Fruit fly (Drosophila melanogaster) whole organism, embryonic: ENCODE data around the gene Tsp29Fa.

Experiments used
- Ada2b ChIP-seq: fragments of 200-800 bp; sonication (Bioruptor generic); IDR thresholded peaks from 2 replicates; pipeline ENCODE4 v1.3.6; 2022; ENCODE audit warnings: missing biosample characterization, missing genetic modification characterization
- B-H1 ChIP-seq: fragments of 200-800 bp; sonication (Bioruptor generic); IDR thresholded peaks from 3 replicates; pipeline ENCODE4 v1.3.6; 2022; ENCODE audit warnings: missing biosample characterization, missing genetic modification characterization
- C15 ChIP-seq: fragments of 200-800 bp; sonication (Bioruptor generic); IDR thresholded peaks from 3 replicates; pipeline ENCODE4 v1.3.6; 2022; ENCODE audit warnings: missing biosample characterization, missing genetic modification characterization
- CG10979 ChIP-seq: fragments of 200-800 bp; sonication (Bioruptor generic); optimal IDR thresholded peaks from 2 replicates; lab custom pipeline; 2018; ENCODE audit warnings: missing biosample characterization, mild to moderate bottlenecking, missing genetic modification characterization, moderate library complexity
- CG11398 ChIP-seq: fragments of 200-800 bp; sonication (Bioruptor generic); optimal IDR thresholded peaks from 2 replicates; lab custom pipeline; 2016; ENCODE audit warnings: missing biosample characterization, missing genetic modification characterization
- CG12236 ChIP-seq: fragments of 200-800 bp; sonication (Bioruptor generic); optimal IDR thresholded peaks from 2 replicates; lab custom pipeline; 2016; ENCODE audit warnings: missing biosample characterization, missing genetic modification characterization
- CG12744 ChIP-seq: fragments of 200-800 bp; sonication (Bioruptor generic); optimal IDR thresholded peaks from 2 replicates; lab custom pipeline; 2016; ENCODE audit warnings: missing biosample characterization, missing genetic modification characterization
- CG13123 ChIP-seq: fragments of 200-800 bp; sonication (Bioruptor generic); optimal IDR thresholded peaks from 2 replicates; lab custom pipeline; 2016; ENCODE audit warnings: missing biosample characterization, missing genetic modification characterization
- CG13424 ChIP-seq: fragments of 200-800 bp; sonication (Bioruptor generic); optimal IDR thresholded peaks from 2 replicates; lab custom pipeline; 2019; ENCODE audit warnings: missing biosample characterization, mild to moderate bottlenecking, missing genetic modification characterization, moderate library complexity
- CG13894 ChIP-seq: fragments of 200-800 bp; sonication (Bioruptor generic); optimal IDR thresholded peaks from 3 replicates; lab custom pipeline; 2018; ENCODE audit warnings: missing biosample characterization, mild to moderate bottlenecking, missing genetic modification characterization, moderate library complexity
- CG14860 ChIP-seq: fragments of 200-800 bp; sonication (Bioruptor generic); IDR thresholded peaks from 3 replicates; pipeline ENCODE4 v1.3.6; 2022; ENCODE audit warnings: missing biosample characterization, missing genetic modification characterization; ENCODE audit not compliant: partially characterized antibody
- CG15601 ChIP-seq: fragments of 200-800 bp; sonication (Bioruptor generic); optimal IDR thresholded peaks from 3 replicates; lab custom pipeline; 2019; ENCODE audit warnings: missing biosample characterization, mild to moderate bottlenecking, missing genetic modification characterization, moderate library complexity
- CG17912 ChIP-seq: fragments of 200-800 bp; sonication (Bioruptor generic); optimal IDR thresholded peaks from 2 replicates; lab custom pipeline; 2018; ENCODE audit warnings: missing biosample characterization, mild to moderate bottlenecking, missing genetic modification characterization
- CG2202 ChIP-seq: fragments of 200-800 bp; sonication (Bioruptor generic); optimal IDR thresholded peaks from 2 replicates; lab custom pipeline; 2018; ENCODE audit warnings: missing biosample characterization, mild to moderate bottlenecking, missing genetic modification characterization
- CG30431 ChIP-seq: fragments of 200-800 bp; sonication (Bioruptor generic); optimal IDR thresholded peaks from 2 replicates; lab custom pipeline; 2017; ENCODE audit warnings: missing biosample characterization, missing genetic modification characterization
- CG4360 ChIP-seq: fragments of 200-800 bp; sonication (Bioruptor generic); IDR thresholded peaks from 2 replicates; pipeline ENCODE4 v1.3.6; 2022; ENCODE audit warnings: missing biosample characterization, missing genetic modification characterization
- CG5953 ChIP-seq: fragments of 200-800 bp; sonication (Bioruptor generic); IDR thresholded peaks from 2 replicates; pipeline ENCODE4 v1.3.6; 2022; ENCODE audit warnings: missing biosample characterization, missing genetic modification characterization
- CG7556 ChIP-seq: fragments of 200-800 bp; sonication (Bioruptor generic); optimal IDR thresholded peaks from 2 replicates; lab custom pipeline; 2017; ENCODE audit warnings: missing biosample characterization, mild to moderate bottlenecking, missing genetic modification characterization
- CG8944 ChIP-seq: fragments of 200-800 bp; sonication (Bioruptor generic); optimal IDR thresholded peaks from 3 replicates; lab custom pipeline; 2016; ENCODE audit warnings: missing biosample characterization, missing genetic modification characterization
- CG9215 ChIP-seq: fragments of 200-800 bp; sonication (Bioruptor generic); IDR thresholded peaks from 2 replicates; pipeline ENCODE4 v1.3.6; 2022; ENCODE audit warnings: missing biosample characterization, missing genetic modification characterization
- Deaf1 ChIP-seq: fragments of 200-800 bp; optimal IDR thresholded peaks from 3 replicates; lab custom pipeline; 2019; ENCODE audit warnings: missing biosample characterization, mild to moderate bottlenecking, missing genetic modification characterization, moderate library complexity
- Dip2 ChIP-seq: fragments of 200-800 bp; sonication (Bioruptor generic); IDR thresholded peaks from 2 replicates; pipeline ENCODE4 v1.3.6; 2022; ENCODE audit warnings: missing biosample characterization, missing genetic modification characterization
- Doc3 ChIP-seq: fragments of 200-800 bp; sonication (Bioruptor generic); IDR thresholded peaks from 3 replicates; pipeline ENCODE4 v1.3.6; 2022; ENCODE audit warnings: missing biosample characterization, missing genetic modification characterization; ENCODE audit not compliant: partially characterized antibody
- Fer1 ChIP-seq: fragments of 200-800 bp; sonication (Bioruptor generic); optimal IDR thresholded peaks from 2 replicates; lab custom pipeline; 2017; ENCODE audit warnings: missing biosample characterization, mild to moderate bottlenecking, missing genetic modification characterization
- Hand ChIP-seq: fragments of 200-800 bp; sonication (Bioruptor generic); optimal IDR thresholded peaks from 2 replicates; lab custom pipeline; 2017; ENCODE audit warnings: mild to moderate bottlenecking, missing biosample characterization, missing genetic modification reagents, missing genetic modification characterization
- Hr3 ChIP-seq: fragments of 200-800 bp; sonication (Bioruptor generic); optimal IDR thresholded peaks from 3 replicates; lab custom pipeline; 2016; ENCODE audit warnings: missing biosample characterization, missing genetic modification characterization
- Hr39 ChIP-seq: fragments of >200 bp; optimal IDR thresholded peaks from 2 replicates; lab custom pipeline; 2017
- Hr78 ChIP-seq, 2 experiments: fragments of 200-800 bp in 1 of 2; fragments of >200 bp in 1 of 2; sonication (Bioruptor generic) in 1 of 2; optimal IDR thresholded peaks; 2 replicates each; lab custom pipeline; 2017 to 2019; ENCODE audit warnings: missing biosample characterization in 2 of 2, missing genetic modification characterization in 2 of 2, mild to moderate bottlenecking in 1 of 2, moderate library complexity in 1 of 2
- Spps ChIP-seq: fragments of 200-800 bp; sonication (Bioruptor generic); optimal IDR thresholded peaks from 2 replicates; lab custom pipeline; 2018; ENCODE audit warnings: missing biosample characterization, mild to moderate bottlenecking, missing genetic modification characterization
- Sry-β ChIP-seq: fragments of 200-800 bp; sonication (Bioruptor generic); optimal IDR thresholded peaks from 2 replicates; lab custom pipeline; 2018; ENCODE audit warnings: missing biosample characterization, mild to moderate bottlenecking, missing genetic modification characterization, moderate library complexity
- Ssrp ChIP-seq: fragments of 200-800 bp; sonication (Bioruptor generic); optimal IDR thresholded peaks from 2 replicates; lab custom pipeline; 2018; ENCODE audit warnings: missing biosample characterization, mild to moderate bottlenecking, missing genetic modification characterization, moderate library complexity
- TFAM ChIP-seq: fragments of 200-800 bp; sonication (Bioruptor generic); optimal IDR thresholded peaks from 2 replicates; lab custom pipeline; 2017; ENCODE audit warnings: missing biosample characterization, missing genetic modification characterization, inconsistent platforms
- cad ChIP-seq: fragments of >200 bp; optimal IDR thresholded peaks from 2 replicates; lab custom pipeline; 2017; ENCODE audit warnings: missing biosample characterization, missing genetic modification characterization
- cas ChIP-seq: fragments of 200-800 bp; sonication (Bioruptor generic); IDR thresholded peaks from 2 replicates; pipeline ENCODE4 v1.3.6; 2022; ENCODE audit warnings: missing biosample characterization, missing genetic modification characterization
- cato ChIP-seq: fragments of 200-800 bp; sonication (Bioruptor generic); optimal IDR thresholded peaks from 2 replicates; lab custom pipeline; 2016; ENCODE audit warnings: missing biosample characterization, missing genetic modification characterization, borderline replicate concordance
- crol ChIP-seq: fragments of 200-800 bp; sonication (Bioruptor generic); IDR thresholded peaks from 2 replicates; pipeline ENCODE4 v1.3.6; 2022; ENCODE audit warnings: missing biosample characterization, missing genetic modification characterization
- dmrt11E ChIP-seq: fragments of 200-800 bp; sonication (Bioruptor generic); optimal IDR thresholded peaks from 3 replicates; lab custom pipeline; 2018; ENCODE audit warnings: missing biosample characterization, mild to moderate bottlenecking, missing genetic modification characterization, moderate library complexity
- dysf ChIP-seq: fragments of 200-800 bp; sonication (Bioruptor generic); IDR thresholded peaks from 3 replicates; pipeline ENCODE4 v1.3.6; 2022; ENCODE audit warnings: missing biosample characterization, missing genetic modification characterization
- emc ChIP-seq: fragments of 200-800 bp; sonication (Bioruptor generic); optimal IDR thresholded peaks from 2 replicates; lab custom pipeline; 2016; ENCODE audit warnings: missing biosample characterization, missing genetic modification characterization
- gem ChIP-seq: fragments of 200-800 bp; sonication (Bioruptor generic); optimal IDR thresholded peaks from 2 replicates; lab custom pipeline; 2019; ENCODE audit warnings: missing biosample characterization, mild to moderate bottlenecking, missing genetic modification characterization, moderate library complexity
- grau ChIP-seq: fragments of 200-800 bp; optimal IDR thresholded peaks from 3 replicates; lab custom pipeline; 2019; ENCODE audit warnings: missing biosample characterization, mild to moderate bottlenecking, missing genetic modification characterization, moderate library complexity
- inv ChIP-seq: fragments of 200-800 bp; sonication (Bioruptor generic); IDR thresholded peaks from 2 replicates; pipeline ENCODE4 v1.3.6; 2022; ENCODE audit warnings: missing biosample characterization, missing genetic modification characterization; ENCODE audit not compliant: partially characterized antibody
- klu ChIP-seq: fragments of 200-800 bp; sonication (Bioruptor generic); IDR thresholded peaks from 2 replicates; pipeline ENCODE4 v1.3.6; 2022; ENCODE audit warnings: missing biosample characterization, missing genetic modification characterization
- lilli ChIP-seq: fragments of 200-800 bp; sonication (Bioruptor generic); optimal IDR thresholded peaks from 3 replicates; lab custom pipeline; 2016; ENCODE audit warnings: missing biosample characterization, missing genetic modification characterization
- nerfin-2 ChIP-seq: fragments of 200-800 bp; sonication (Bioruptor generic); IDR thresholded peaks from 2 replicates; pipeline ENCODE4 v1.3.6; 2022; ENCODE audit warnings: missing biosample characterization, missing genetic modification characterization; ENCODE audit not compliant: partially characterized antibody
- nmo ChIP-seq: fragments of 200-800 bp; sonication (Bioruptor generic); optimal IDR thresholded peaks from 2 replicates; lab custom pipeline; 2018; ENCODE audit warnings: missing biosample characterization, mild to moderate bottlenecking, missing genetic modification characterization, moderate library complexity
- pfk ChIP-seq: fragments of 200-800 bp; sonication (Bioruptor generic); optimal IDR thresholded peaks from 2 replicates; lab custom pipeline; 2018; ENCODE audit warnings: missing biosample characterization, mild to moderate bottlenecking, missing genetic modification characterization, moderate library complexity
- prd ChIP-seq, 3 experiments: fragments of >200 bp in 2 of 3; fragments of 200-800 bp in 1 of 3; sonication (Bioruptor generic) in 1 of 3; optimal IDR thresholded peaks in 2 of 3; IDR thresholded peaks in 1 of 3; 2 replicates in 2 of 3; 3 replicates in 1 of 3; pipeline versions ENCODE4 v1.3.6 to Lab custom; 2017 to 2022; ENCODE audit warnings: missing biosample characterization in 1 of 3, missing genetic modification characterization in 1 of 3
- rib ChIP-seq: fragments of 200-800 bp; sonication (Bioruptor generic); IDR thresholded peaks from 2 replicates; pipeline ENCODE4 v1.3.6; 2022; ENCODE audit warnings: missing biosample characterization, missing genetic modification characterization
- tll ChIP-seq, 2 experiments: fragments of 200-800 bp in 1 of 2; fragments of >200 bp in 1 of 2; sonication (Bioruptor generic) in 1 of 2; optimal IDR thresholded peaks; 2 replicates each; lab custom pipeline; 2017 to 2019; ENCODE audit warnings: missing biosample characterization in 2 of 2, missing genetic modification characterization in 2 of 2, mild to moderate bottlenecking in 1 of 2, moderate library complexity in 1 of 2

The Tsp29Fa gene

dm6 chr2L:8894224-8894623, 39.5 kb upstream of the Tsp29Fa start (continued):
- no peak for TF ChIP-seq tll (GFP tag; optimal IDR thresholded peaks at IDR 0.05; lab: Kevin White, UChicago)
- TF ChIP-seq CG12236 (GFP tag; lab: Kevin White, UChicago): no peak
- no peak for TF ChIP-seq CG7556 (GFP tag; lab: Kevin White, UChicago)
- TF ChIP-seq CG5953 (GFP tag; lab: Robert Waterston, UW): no peak
- no peak for TF ChIP-seq inv (GFP tag; lab: Robert Waterston, UW)
- no peak for TF ChIP-seq cato (GFP tag; lab: Kevin White, UChicago)
- no peak for TF ChIP-seq Sry-β (GFP tag; lab: Kevin White, UChicago)
- no peak for TF ChIP-seq CG10979 (tag; lab: Kevin White, UChicago)
- TF ChIP-seq lilli (GFP tag; lab: Kevin White, UChicago): peak; percentile 67
- TF ChIP-seq Hr39 (lab: Kevin White, UChicago): no peak
- TF ChIP-seq dysf (GFP tag; lab: Robert Waterston, UW): peak; percentile 61; the same call in 2 of the 3 replicates
- peak; percentile 79 for TF ChIP-seq CG13894 (tag; lab: Kevin White, UChicago)
- TF ChIP-seq C15 (GFP tag; lab: Robert Waterston, UW): no peak
- no peak for TF ChIP-seq CG2202 (tag; lab: Kevin White, UChicago)
- TF ChIP-seq gem: peak; percentile 48
- TF ChIP-seq Ada2b (GFP tag; lab: Robert Waterston, UW): peak; percentile 56; the same call in 1 of the 2 replicates
- peak; percentile 53 for TF ChIP-seq grau (tag; lab: Kevin White, UChicago)
- no peak for TF ChIP-seq prd (optimal IDR thresholded peaks at IDR 0.05; lab: Kevin White, UChicago)
- TF ChIP-seq prd (GFP tag; IDR thresholded peaks at IDR 0.05; lab: Robert Waterston, UW): peak; percentile 62; the same call in 2 of the 3 replicates
- no peak for TF ChIP-seq CG11398 (GFP tag; lab: Kevin White, UChicago)
- TF ChIP-seq TFAM (GFP tag; lab: Kevin White, UChicago): no peak
- no peak for TF ChIP-seq CG15601 (tag; lab: Kevin White, UChicago)
- TF ChIP-seq Deaf1 (tag; lab: Kevin White, UChicago): no peak
- TF ChIP-seq nmo (GFP tag; lab: Kevin White, UChicago): no peak
- TF ChIP-seq nerfin-2 (GFP tag; lab: Robert Waterston, UW): no peak
- no peak for TF ChIP-seq pfk (GFP tag; lab: Kevin White, UChicago)
- TF ChIP-seq Hand (GFP tag; lab: Kevin White, UChicago): no peak
- no peak for TF ChIP-seq cad (GFP tag; lab: Kevin White, UChicago)
- TF ChIP-seq Ssrp: no peak
- no peak for TF ChIP-seq Hr78 (GFP tag; optimal IDR thresholded peaks at IDR 0.05; lab: Kevin White, UChicago)
- no peak for TF ChIP-seq CG30431 (GFP tag; lab: Kevin White, UChicago)
- no peak for TF ChIP-seq CG17912 (GFP tag; lab: Kevin White, UChicago)
- no peak for TF ChIP-seq CG4360 (GFP tag; lab: Robert Waterston, UW)
- no peak for TF ChIP-seq Hr3 (GFP tag; lab: Kevin White, UChicago)
- peak; percentile 31; the same call in 1 of the 2 replicates for TF ChIP-seq klu
- no peak for TF ChIP-seq CG12744
- peak; percentile 37 for TF ChIP-seq Fer1 (GFP tag; lab: Kevin White, UChicago)
- TF ChIP-seq Dip2: no peak
- no peak for TF ChIP-seq Doc3 (GFP tag; lab: Robert Waterston, UW)
- TF ChIP-seq CG13123 (GFP tag; lab: Kevin White, UChicago): no peak
- TF ChIP-seq cas (GFP tag; lab: Robert Waterston, UW): 0 out of 2 replicates have a peak, but pooled peaks have one; percentile 45
- no peak for TF ChIP-seq CG8944 (GFP tag; lab: Kevin White, UChicago)
- TF ChIP-seq crol (GFP tag; lab: Robert Waterston, UW): no peak
- TF ChIP-seq rib (GFP tag; lab: Robert Waterston, UW): 0 out of 2 replicates have a peak, but pooled peaks have one; percentile 26
- no peak for TF ChIP-seq CG13424 (tag; lab: Kevin White, UChicago)
- no peak for TF ChIP-seq dmrt11E (tag; lab: Kevin White, UChicago)
- TF ChIP-seq CG9215 (GFP tag; lab: Robert Waterston, UW): peak; percentile 74
- no peak for TF ChIP-seq B-H1 (GFP tag; lab: Robert Waterston, UW)
- no peak for TF ChIP-seq emc
- no peak for TF ChIP-seq CG14860 (GFP tag; lab: Robert Waterston, UW)
- no peak for TF ChIP-seq Spps
